Worm (Caenorhabditis elegans) whole organism, midembryonic: ENCODE measurements around the gene F44G3.7.

Experiments
- cog-1 ChIP-seq: sonication (generic microtip); optimal IDR thresholded peaks from 2 replicates; lab custom pipeline; 2016; ENCODE audit warnings: missing genetic modification characterization, missing compliant biosample characterization
- ref-1 ChIP-seq: fragments of 200-800 bp; sonication (Bioruptor generic); conservative IDR thresholded peaks from 2 replicates; pipeline ENCODE4 v1.3.6; 2022; ENCODE audit warnings: missing genetic modification reagents, missing genetic modification characterization, missing compliant biosample characterization
- ztf-29 ChIP-seq: fragments of 200-800 bp; sonication (Bioruptor generic); IDR thresholded peaks from 2 replicates; pipeline ENCODE4 v1.3.6; 2022; ENCODE audit warnings: missing genetic modification reagents, missing genetic modification characterization, missing compliant biosample characterization

- no peak for TF ChIP-seq cog-1
- no peak for TF ChIP-seq ref-1 (GFP tag; lab: Robert Waterston, UW)
- no peak for TF ChIP-seq ztf-29
Observed at ce11 chrV:16121451-16121850, 15.5 kb downstream of the F44G3.7 start.
